Worm (Caenorhabditis elegans) whole organism, L1 larva: Measurements from ENCODE around the gene K10D11.6.

Source experiments
- alr-1 ChIP-seq: fragments of 200-800 bp; sonication (Bioruptor generic); optimal IDR thresholded peaks from 2 replicates; lab custom pipeline; 2018; ENCODE audit warnings: borderline replicate concordance, mild to moderate bottlenecking, missing genetic modification characterization, missing compliant biosample characterization
- ama-1 ChIP-seq: fragments of 150-350 bp; optimal IDR thresholded peaks from 2 replicates; lab custom pipeline; 2014
- ceh-82 ChIP-seq, 3 experiments: fragments of 150-350 bp in 1 of 3; sonication (generic microtip) in 2 of 3; optimal IDR thresholded peaks; 2 replicates each; lab custom pipeline; 2014 to 2017; ENCODE audit warnings: missing biosample characterization in 3 of 3, missing genetic modification characterization in 3 of 3
- ceh-88 ChIP-seq: fragments of 200-800 bp; sonication (Bioruptor generic); IDR thresholded peaks from 2 replicates; pipeline ENCODE4 v1.3.6; 2022; ENCODE audit warnings: missing genetic modification characterization, missing compliant biosample characterization
- ceh-90 ChIP-seq: sonication (generic microtip); optimal IDR thresholded peaks from 2 replicates; lab custom pipeline; 2016; ENCODE audit warnings: missing genetic modification characterization, missing compliant biosample characterization
- efl-1 ChIP-seq, 4 experiments: fragments of 150-350 bp; optimal IDR thresholded peaks in 3 of 4; peaks in 1 of 4; 1 replicate in 1 of 4; 2 replicates in 3 of 4; lab custom pipeline; 2014; ENCODE audit warnings: missing biosample characterization in 2 of 4, missing genetic modification characterization in 2 of 4, missing genetic modification reagents in 2 of 4
- efl-3 ChIP-seq: fragments of 200-800 bp; sonication (Bioruptor generic); optimal IDR thresholded peaks from 2 replicates; lab custom pipeline; 2018; ENCODE audit warnings: mild to moderate bottlenecking, missing genetic modification characterization, missing compliant biosample characterization
- egl-13 ChIP-seq: sonication (generic microtip); optimal IDR thresholded peaks from 2 replicates; lab custom pipeline; 2016; ENCODE audit warnings: missing genotype, missing genetic modification reagents, missing genetic modification characterization, missing compliant biosample characterization
- elt-2 ChIP-seq: sonication (generic microtip); optimal IDR thresholded peaks from 2 replicates; lab custom pipeline; 2016; ENCODE audit warnings: missing genetic modification characterization, mild to moderate bottlenecking, inconsistent platforms, missing compliant biosample characterization, missing genetic modification reagents
- elt-3 ChIP-seq, 6 experiments: fragments of 150-350 bp in 1 of 6; sonication (generic microtip); optimal IDR thresholded peaks; 2 replicates each; lab custom pipeline; 2017 to 2018; ENCODE audit warnings: missing biosample characterization in 6 of 6, missing genetic modification characterization in 6 of 6, inconsistent platforms in 1 of 6
- ets-5 ChIP-seq: fragments of 200-800 bp; sonication (Bioruptor generic); IDR thresholded peaks from 2 replicates; pipeline ENCODE4 v1.3.6; 2022; ENCODE audit warnings: missing genetic modification characterization, missing compliant biosample characterization
- fos-1 ChIP-seq: fragments of 150-350 bp; optimal IDR thresholded peaks from 2 replicates; lab custom pipeline; 2014; ENCODE audit warnings: missing biosample characterization, missing genetic modification characterization
- hlh-17 ChIP-seq: fragments of 200-800 bp; sonication (Bioruptor generic); optimal IDR thresholded peaks from 2 replicates; lab custom pipeline; 2018; ENCODE audit warnings: missing genetic modification characterization, mild to moderate bottlenecking, missing compliant biosample characterization, moderate library complexity, borderline replicate concordance
- jun-1 ChIP-seq: fragments of 150-350 bp; optimal IDR thresholded peaks from 2 replicates; lab custom pipeline; 2014; ENCODE audit warnings: missing biosample characterization, missing genetic modification reagents, missing genetic modification characterization
- lin-13 ChIP-seq: fragments of 150-350 bp; optimal IDR thresholded peaks from 2 replicates; lab custom pipeline; 2014; ENCODE audit warnings: missing biosample characterization, missing genetic modification reagents, missing genetic modification characterization
- lin-15B ChIP-seq: fragments of 150-350 bp; sonication (generic microtip); optimal IDR thresholded peaks from 3 replicates; lab custom pipeline; 2014; ENCODE audit warnings: missing biosample characterization, missing genetic modification characterization
- mab-9 ChIP-seq: fragments of 200-800 bp; sonication (Bioruptor generic); IDR thresholded peaks from 2 replicates; pipeline ENCODE4 v1.3.6; 2022; ENCODE audit warnings: missing genetic modification reagents, missing genetic modification characterization, missing compliant biosample characterization
- mef-2 ChIP-seq: fragments of 150-350 bp; optimal IDR thresholded peaks from 2 replicates; lab custom pipeline; 2014; ENCODE audit warnings: missing biosample characterization, missing genetic modification characterization
- nhr-19 ChIP-seq: fragments of 200-800 bp; sonication (Bioruptor generic); conservative IDR thresholded peaks from 2 replicates; pipeline ENCODE4 v1.3.6; 2022; ENCODE audit warnings: missing genetic modification characterization, missing compliant biosample characterization
- nhr-20 ChIP-seq: sonication (generic microtip); optimal IDR thresholded peaks from 2 replicates; lab custom pipeline; 2016; ENCODE audit warnings: mild to moderate bottlenecking, missing genetic modification characterization, missing compliant biosample characterization
- nhr-28 ChIP-seq: fragments of 150-350 bp; optimal IDR thresholded peaks from 2 replicates; lab custom pipeline; 2014; ENCODE audit warnings: missing biosample characterization, missing genetic modification characterization
- nhr-76 ChIP-seq: sonication (generic microtip); optimal IDR thresholded peaks from 2 replicates; lab custom pipeline; 2017; ENCODE audit warnings: missing biosample characterization, missing genetic modification characterization
- nhr-77 ChIP-seq: fragments of 150-350 bp; optimal IDR thresholded peaks from 2 replicates; lab custom pipeline; 2014; ENCODE audit warnings: missing biosample characterization, missing genetic modification characterization
- nhr-85 ChIP-seq: sonication (generic microtip); peaks from one replicate; lab custom pipeline; 2016; ENCODE audit warnings: missing genetic modification characterization, inconsistent platforms, missing compliant biosample characterization
- rnt-1 ChIP-seq: sonication (generic microtip); optimal IDR thresholded peaks from 2 replicates; lab custom pipeline; 2016; ENCODE audit warnings: mild to moderate bottlenecking, missing genetic modification characterization, moderate library complexity, missing compliant biosample characterization
- snpc-4 ChIP-seq: fragments of 150-350 bp; optimal IDR thresholded peaks from 2 replicates; lab custom pipeline; 2014; ENCODE audit warnings: missing biosample characterization, missing genetic modification characterization
- snu-23 ChIP-seq: sonication (generic microtip); optimal IDR thresholded peaks from 2 replicates; lab custom pipeline; 2016; ENCODE audit warnings: missing genetic modification characterization, missing compliant biosample characterization
- swsn-7 ChIP-seq: sonication (generic microtip); optimal IDR thresholded peaks from 2 replicates; lab custom pipeline; 2016; ENCODE audit warnings: missing genetic modification characterization, missing compliant biosample characterization
- vab-15 ChIP-seq: sonication (generic microtip); optimal IDR thresholded peaks from 2 replicates; lab custom pipeline; 2017; ENCODE audit warnings: missing genotype, mild to moderate bottlenecking, missing genetic modification characterization, missing compliant biosample characterization
- xbp-1 ChIP-seq: sonication (generic microtip); optimal IDR thresholded peaks from 2 replicates; lab custom pipeline; 2016; ENCODE audit warnings: missing genetic modification characterization, missing compliant biosample characterization
- ztf-11 ChIP-seq, 2 experiments: sonication (generic microtip); optimal IDR thresholded peaks; 2 replicates each; lab custom pipeline; 2016 to 2017; ENCODE audit warnings: missing genetic modification characterization in 2 of 2, missing biosample characterization in 1 of 2, missing compliant biosample characterization in 1 of 2

K10D11.6 gene

ce11 chrIV:12995886-12996285, 6.6 kb upstream of the K10D11.6 start, which contains the start of gene K10D11.7 (continued):
- no peak for TF ChIP-seq snu-23
- TF ChIP-seq alr-1 (tag; lab: Kevin White, UChicago): no peak
- no peak for TF ChIP-seq jun-1
- TF ChIP-seq, all 84 proteins: peak for 0

- TF ChIP-seq mef-2 (tag; lab: Kevin White, UChicago): no peak
- no peak for TF ChIP-seq swsn-7 (tag; lab: Kevin White, UChicago)
- no peak for TF ChIP-seq efl-3 (GFP tag; lab: Kevin White, UChicago)
- TF ChIP-seq egl-13: no peak
- no peak for TF ChIP-seq jun-1
- TF ChIP-seq rnt-1 (tag; lab: Kevin White, UChicago): no peak
- TF ChIP-seq lin-15B (tag; lab: Kevin White, UChicago): no peak
- TF ChIP-seq ztf-11 (tag; optimal IDR thresholded peaks at IDR 0.05; lab: Kevin White, UChicago): no peak
- TF ChIP-seq nhr-76 (tag; lab: Kevin White, UChicago): no peak
Measured at ce11 chrIV:12994376-12994775, 5.1 kb upstream of the K10D11.6 start, which contains the start of gene K10D11.4. TSS of gene K10D11.4 (minus strand) at chrIV:12994476.

ce11 chrIV:12991629-12992028, 2.4 kb upstream of the K10D11.6 start, which contains the start of gene K10D11.5:
TSS of gene K10D11.5 (minus strand) at chrIV:12991843.
- TF ChIP-seq elt-2 (tag; lab: Kevin White, UChicago) (peak; percentile 45), nhr-19 (no peak), ets-5 (GFP tag; lab: Robert Waterston, UW) (no peak), ceh-82 (tag; optimal IDR thresholded peaks at IDR 0.05; lab: Kevin White, UChicago) (no peak)

ce11 chrIV:12990638-12991037, 1.4 kb upstream of the K10D11.6 start:
- TF ChIP-seq ceh-88 (no peak), ama-1 (lab: Kevin White, UChicago) (no peak), nhr-28 (tag; lab: Kevin White, UChicago) (no peak), nhr-85 (tag; lab: Kevin White, UChicago) (no peak), rnt-1 (tag; lab: Kevin White, UChicago) (no peak), snpc-4 (tag; lab: Kevin White, UChicago) (no peak), nhr-20 (tag; lab: Kevin White, UChicago) (no peak), ztf-11 (tag; optimal IDR thresholded peaks at IDR 0.05; lab: Kevin White, UChicago) (no peak), alr-1 (tag; lab: Kevin White, UChicago) (no peak), lin-13 (GFP tag; lab: Kevin White, UChicago) (no peak), ceh-90 (no peak), lin-15B (tag; lab: Kevin White, UChicago) (no peak), nhr-76 (tag; lab: Kevin White, UChicago) (no peak)
- TF ChIP-seq, all 84 proteins: peak for 0

- TF ChIP-seq nhr-77 (tag; lab: Kevin White, UChicago) (no peak), elt-2 (tag; lab: Kevin White, UChicago) (peak; percentile 72), elt-3 (tag; optimal IDR thresholded peaks at IDR 0.05; lab: Kevin White, UChicago) (no peak), fos-1 (tag; lab: Kevin White, UChicago) (no peak), snu-23 (no peak), hlh-17 (GFP tag; lab: Kevin White, UChicago) (no peak)
Measured at ce11 chrIV:12985961-12986360, 3.3 kb downstream of the K10D11.6 start, which contains the start of gene K10D11.3. TSS of gene K10D11.3 (minus strand) at chrIV:12986134.

ce11 chrIV:12978307-12979036, 10.8 kb downstream of the K10D11.6 start, which contains the start of gene K10D11.2:
TSS of gene K10D11.2 (plus strand) at chrIV:12978986.
- no peak for TF ChIP-seq xbp-1 (tag; lab: Kevin White, UChicago)
- no peak for TF ChIP-seq vab-15 (tag; lab: Kevin White, UChicago)
- no peak for TF ChIP-seq mef-2 (tag; lab: Kevin White, UChicago)
- no peak for TF ChIP-seq ama-1 (lab: Kevin White, UChicago)
- no peak for TF ChIP-seq mab-9 (GFP tag; lab: Robert Waterston, UW)
- no peak for TF ChIP-seq ceh-90
- TF ChIP-seq lin-13 (GFP tag; lab: Kevin White, UChicago): no peak
- TF ChIP-seq efl-1 (optimal IDR thresholded peaks at IDR 0.05; lab: Kevin White, UChicago): no peak
- TF ChIP-seq efl-1 (GFP tag; optimal IDR thresholded peaks at IDR 0.05 in 1 of 2; lab: Kevin White, UChicago): peak in 1 of 2 experiments; percentile 89
- TF ChIP-seq elt-2 (tag; lab: Kevin White, UChicago): peak; percentile 83
